Fruit fly (Drosophila melanogaster): ENCODE data around the gene opm.
A peak's percentile ranks its signal among the peaks of the same experiment; 100 is the strongest.

Gene opm

DNA sequence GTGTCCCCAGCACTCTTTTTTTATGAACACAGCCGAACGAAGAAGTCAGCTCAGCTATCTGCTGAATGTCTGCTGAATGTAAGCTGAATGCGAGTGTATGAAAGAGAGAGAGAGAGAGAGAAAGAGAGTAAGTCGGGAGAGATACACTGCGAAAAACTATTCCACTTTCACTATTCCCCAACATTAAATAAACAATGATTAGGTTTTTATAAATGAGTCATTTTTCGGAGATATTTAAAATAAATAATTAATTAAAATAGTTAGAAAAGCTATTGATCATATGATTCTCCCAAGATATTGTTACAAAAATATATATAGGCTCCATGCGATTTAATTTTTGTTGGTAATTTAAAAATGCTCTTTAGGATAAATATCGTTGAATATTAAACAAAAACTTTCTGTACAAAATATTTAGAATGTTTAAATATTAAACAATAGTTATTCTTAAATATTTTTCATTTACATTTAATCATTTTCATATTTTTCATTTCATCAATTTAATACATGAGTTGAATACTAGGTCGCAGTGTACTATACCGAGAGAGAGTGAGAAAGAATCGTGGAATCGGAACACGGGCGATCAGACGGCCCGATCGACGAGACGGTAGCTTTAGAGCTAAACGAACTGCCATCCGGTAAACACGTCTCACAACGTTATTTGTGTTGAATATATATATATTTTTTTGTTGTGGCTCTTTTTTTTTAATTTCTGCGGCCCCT lies 42.2 kb downstream of the opm start, which contains the start of gene be (continued):
- peak; percentile 40 for TF ChIP-seq CG6683 (GFP tag; optimal IDR thresholded peaks at IDR 0.05)
- no peak for TF ChIP-seq her (GFP tag; optimal IDR thresholded peaks at IDR 0.05)
- no peak for TF ChIP-seq Sin3A (optimal IDR thresholded peaks at IDR 0.05)
- TF ChIP-seq run (tag; optimal IDR thresholded peaks at IDR 0.05): peak; percentile 44
- no peak for TF ChIP-seq CG7963 (GFP tag; IDR thresholded peaks at IDR 0.05; ENCODE audit: partially characterized antibody)
- TF ChIP-seq CG7556 (GFP tag; optimal IDR thresholded peaks at IDR 0.05): peak; percentile 89

DNA sequence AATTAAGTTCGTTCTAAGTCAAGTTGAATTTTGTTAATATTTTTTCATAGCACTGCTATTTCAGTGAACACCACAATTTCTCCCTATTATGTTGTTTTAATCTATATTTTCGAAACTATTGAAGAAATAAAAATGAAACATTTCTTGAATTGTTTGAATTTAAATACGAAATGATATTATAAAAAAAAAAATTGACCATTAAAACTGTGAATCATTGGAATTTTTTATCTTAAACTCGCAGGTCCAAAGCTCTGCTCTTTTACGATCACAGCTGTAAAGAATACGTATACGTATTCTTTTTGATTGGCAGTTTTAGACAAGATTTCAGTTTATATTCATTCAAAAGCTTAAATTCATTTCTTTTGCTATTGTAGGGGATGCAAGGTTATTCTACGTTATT lies 42.8 kb downstream of the opm start:
- TF ChIP-seq gro (GFP tag; optimal IDR thresholded peaks at IDR 0.05) (no peak), Spps (tag; optimal IDR thresholded peaks at IDR 0.05) (no peak), D19A (tag; optimal IDR thresholded peaks at IDR 0.05) (peak; percentile 24), CG9727 (GFP tag; optimal IDR thresholded peaks at IDR 0.05) (no peak)

DNA sequence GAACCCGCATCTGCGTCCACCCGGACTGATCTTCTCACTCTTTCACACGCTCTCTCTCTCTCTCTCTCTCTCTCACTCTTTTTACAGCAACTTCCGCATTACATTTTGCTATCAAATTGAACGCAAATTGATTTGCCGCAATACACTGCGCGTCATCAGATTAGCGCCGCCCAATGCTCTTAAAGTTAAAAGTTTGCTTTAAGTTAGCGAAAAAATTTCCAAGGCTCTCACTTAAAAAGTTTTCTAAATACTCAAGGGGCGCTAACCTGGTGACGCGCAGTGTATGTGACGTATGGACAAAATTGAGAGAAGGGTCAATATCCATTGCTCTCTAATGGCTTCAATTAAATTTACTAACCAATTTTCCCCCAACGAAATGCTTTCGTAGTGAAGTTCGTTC lies 44.0 kb downstream of the opm start:
- peak; percentile 84 for TF ChIP-seq CG8944 (GFP tag; optimal IDR thresholded peaks at IDR 0.05)
- peak; percentile 65 for TF ChIP-seq salm (tag; optimal IDR thresholded peaks at IDR 0.05)
- peak; percentile 87 for TF ChIP-seq lmd (GFP tag; IDR thresholded peaks at IDR 0.05)
- peak; percentile 88 for TF ChIP-seq CG17829 (tag; optimal IDR thresholded peaks at IDR 0.05)
- TF ChIP-seq Dref (GFP tag; IDR thresholded peaks at IDR 0.05): no peak
- TF ChIP-seq Gug (GFP tag; IDR thresholded peaks at IDR 0.05): peak; percentile 64
- no peak for TF ChIP-seq Stat92E (GFP tag; optimal IDR thresholded peaks at IDR 0.05)
- TF ChIP-seq CG13296 (GFP tag; optimal IDR thresholded peaks at IDR 0.05): peak; percentile 79
- peak; percentile 90 for TF ChIP-seq gem (tag; optimal IDR thresholded peaks at IDR 0.05)
- peak; percentile 60; the same call in 1 of the 3 replicates for TF ChIP-seq CG3726 (GFP tag; IDR thresholded peaks at IDR 0.05)
- peak; percentile 88 for TF ChIP-seq Dad (GFP tag; optimal IDR thresholded peaks at IDR 0.05)
- TF ChIP-seq CG17912 (GFP tag; optimal IDR thresholded peaks at IDR 0.05): peak; percentile 63
- TF ChIP-seq pzg (GFP tag; optimal IDR thresholded peaks at IDR 0.05): no peak
- 0 out of 3 replicates have a peak, but pooled peaks have one; percentile 25 for TF ChIP-seq CG6791 (GFP tag; IDR thresholded peaks at IDR 0.05; ENCODE audit: partially characterized antibody)
- TF ChIP-seq Neu2 (GFP tag; optimal IDR thresholded peaks at IDR 0.05; ENCODE audit: borderline replicate concordance): no peak
- TF ChIP-seq Oaz (GFP tag; IDR thresholded peaks at IDR 0.05): peak; percentile 52; the same call in 1 of the 2 replicates
- peak; percentile 67 for TF ChIP-seq ara (GFP tag; IDR thresholded peaks at IDR 0.05)
- TF ChIP-seq dati (GFP tag; IDR thresholded peaks at IDR 0.05): peak; percentile 48; the same call in 1 of the 2 replicates
- TF ChIP-seq Ravus (GFP tag; IDR thresholded peaks at IDR 0.05): peak; percentile 61
- TF ChIP-seq CG12071 (GFP tag; optimal IDR thresholded peaks at IDR 0.05): peak; percentile 86
- peak; percentile 65 for TF ChIP-seq CG8359 (GFP tag; optimal IDR thresholded peaks at IDR 0.05; ENCODE audit: borderline replicate concordance)
- peak; percentile 82 for TF ChIP-seq Ptx1 (GFP tag; IDR thresholded peaks at IDR 0.05)
- peak; percentile 82 for TF ChIP-seq NK7.1 (GFP tag; optimal IDR thresholded peaks at IDR 0.05)
- TF ChIP-seq PHDP (tag; optimal IDR thresholded peaks at IDR 0.05): peak; percentile 88
- TF ChIP-seq mld (GFP tag; IDR thresholded peaks at IDR 0.05; ENCODE audit: partially characterized antibody): no peak
- peak; percentile 80 for TF ChIP-seq CrebB (tag; optimal IDR thresholded peaks at IDR 0.05)
- TF ChIP-seq slou (GFP tag; optimal IDR thresholded peaks at IDR 0.05): peak; percentile 65
- peak; percentile 80 for TF ChIP-seq CG12236 (GFP tag; optimal IDR thresholded peaks at IDR 0.05)
- TF ChIP-seq lola (GFP tag; optimal IDR thresholded peaks at IDR 0.05): peak in 1 of 3 experiments; percentile 74
- peak; percentile 84 for TF ChIP-seq bcd (GFP tag; optimal IDR thresholded peaks at IDR 0.05)
- peak in 1 of 2 experiments; percentile 36 for TF ChIP-seq crp (GFP tag; optimal IDR thresholded peaks at IDR 0.05)
- 0 out of 2 replicates have a peak, but pooled peaks have one; percentile 19 for TF ChIP-seq CG11085 (GFP tag; IDR thresholded peaks at IDR 0.05)
- peak; percentile 56 for TF ChIP-seq CG9215 (GFP tag; IDR thresholded peaks at IDR 0.05)
- no peak for TF ChIP-seq pan (optimal IDR thresholded peaks at IDR 0.05)
- TF ChIP-seq pan (GFP tag; optimal IDR thresholded peaks at IDR 0.05 in 1 of 2, IDR thresholded peaks at IDR 0.05 in 1 of 2): peak in 1 of 2 experiments; percentile 77
- peak; percentile 58; the same call in 1 of the 2 replicates for TF ChIP-seq Taf1 (GFP tag; IDR thresholded peaks at IDR 0.05)
